Worm (Caenorhabditis elegans) whole organism, L2 larva: Measurements from ENCODE around the gene ztf-8.

Experiments used
- lin-39 ChIP-seq: fragments of 150-350 bp; optimal IDR thresholded peaks from 2 replicates; lab custom pipeline; 2014; ENCODE audit warnings: missing biosample characterization, missing genetic modification reagents, missing genetic modification characterization
- zag-1 ChIP-seq: fragments of 150-350 bp; optimal IDR thresholded peaks from 2 replicates; lab custom pipeline; 2014; ENCODE audit warnings: missing biosample characterization, missing genetic modification characterization

DNA sequence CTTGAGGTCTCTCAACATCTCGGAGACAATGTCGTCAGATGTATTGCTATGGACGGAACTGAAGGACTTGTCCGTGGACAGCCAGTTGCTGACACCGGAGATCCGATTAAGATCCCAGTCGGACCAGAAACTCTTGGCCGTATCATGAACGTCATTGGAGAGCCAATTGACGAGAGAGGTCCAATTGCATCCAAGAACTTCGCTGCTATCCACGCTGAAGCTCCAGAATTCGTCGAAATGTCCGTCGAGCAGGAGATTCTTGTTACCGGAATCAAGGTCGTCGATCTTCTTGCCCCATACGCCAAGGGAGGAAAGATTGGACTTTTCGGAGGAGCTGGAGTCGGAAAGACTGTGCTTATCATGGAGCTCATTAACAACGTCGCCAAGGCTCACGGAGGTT is 44.4 kb downstream of the ztf-8 start:
- TF ChIP-seq lin-39 (tag; lab: Kevin White, UChicago) (no peak), zag-1 (tag; lab: Kevin White, UChicago) (no peak)
